Worm (Caenorhabditis elegans) whole organism, L1 larva: ENCODE results near the gene sup-9.

Source experiments
- aly-2 ChIP-seq: fragments of 150-350 bp; optimal IDR thresholded peaks from 2 replicates; lab custom pipeline; 2014; ENCODE audit warnings: missing biosample characterization, missing genetic modification characterization
- ceh-82 ChIP-seq, 3 experiments: fragments of 150-350 bp in 1 of 3; sonication (generic microtip) in 2 of 3; optimal IDR thresholded peaks; 2 replicates each; lab custom pipeline; 2014 to 2017; ENCODE audit warnings: missing biosample characterization in 3 of 3, missing genetic modification characterization in 3 of 3
- ces-1 ChIP-seq: fragments of 150-350 bp; optimal IDR thresholded peaks from 2 replicates; lab custom pipeline; 2014; ENCODE audit warnings: missing biosample characterization, missing genetic modification reagents, missing genetic modification characterization
- efl-1 ChIP-seq, 4 experiments: fragments of 150-350 bp; optimal IDR thresholded peaks in 3 of 4; peaks in 1 of 4; 1 replicate in 1 of 4; 2 replicates in 3 of 4; lab custom pipeline; 2014; ENCODE audit warnings: missing biosample characterization in 2 of 4, missing genetic modification characterization in 2 of 4, missing genetic modification reagents in 2 of 4
- elt-3 ChIP-seq, 6 experiments: fragments of 150-350 bp in 1 of 6; sonication (generic microtip); optimal IDR thresholded peaks; 2 replicates each; lab custom pipeline; 2017 to 2018; ENCODE audit warnings: missing biosample characterization in 6 of 6, missing genetic modification characterization in 6 of 6, inconsistent platforms in 1 of 6
- fkh-4 ChIP-seq: sonication (generic microtip); optimal IDR thresholded peaks from 2 replicates; lab custom pipeline; 2016; ENCODE audit warnings: missing compliant biosample characterization, missing genetic modification characterization, borderline replicate concordance
- mdl-1 ChIP-seq, 2 experiments: fragments of 150-350 bp; optimal IDR thresholded peaks; 2 replicates each; lab custom pipeline; 2014 to 2017; ENCODE audit warnings: missing biosample characterization in 2 of 2, missing genetic modification characterization in 2 of 2, inconsistent platforms in 1 of 2
- mep-1 ChIP-seq: fragments of 150-350 bp; optimal IDR thresholded peaks from 2 replicates; lab custom pipeline; 2014; ENCODE audit warnings: missing biosample characterization, missing genetic modification characterization
- nhr-20 ChIP-seq: sonication (generic microtip); optimal IDR thresholded peaks from 2 replicates; lab custom pipeline; 2016; ENCODE audit warnings: mild to moderate bottlenecking, missing genetic modification characterization, missing compliant biosample characterization
- pqm-1 ChIP-seq: sonication (generic microtip); optimal IDR thresholded peaks from 3 replicates; lab custom pipeline; 2017; ENCODE audit warnings: missing biosample characterization, missing genetic modification characterization
- ztf-11 ChIP-seq, 2 experiments: sonication (generic microtip); optimal IDR thresholded peaks; 2 replicates each; lab custom pipeline; 2016 to 2017; ENCODE audit warnings: missing genetic modification characterization in 2 of 2, missing biosample characterization in 1 of 2, missing compliant biosample characterization in 1 of 2

DNA sequence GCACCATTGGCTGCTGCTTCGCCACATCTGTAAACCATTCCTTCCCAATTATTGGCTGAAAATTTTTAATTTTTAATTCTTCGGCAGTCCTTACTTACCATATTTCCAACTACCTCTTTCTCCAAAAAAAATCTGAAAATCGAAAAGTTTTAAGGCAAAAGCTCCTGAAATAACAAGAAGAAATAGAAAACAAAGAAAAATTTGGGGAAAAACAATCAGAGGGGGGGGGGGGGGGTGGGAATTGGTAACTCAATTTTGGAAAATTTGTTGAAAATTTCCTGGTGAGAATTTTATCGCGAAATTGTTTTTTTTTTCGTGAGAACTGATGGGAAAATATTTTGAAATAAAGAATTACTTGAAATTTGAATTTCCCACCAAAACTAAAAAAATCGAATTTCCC, 5.6 kb upstream of the sup-9 start, which contains the start of gene set-11:
- TF ChIP-seq ceh-82 (tag; optimal IDR thresholded peaks at IDR 0.05; lab: Kevin White, UChicago): no peak
- TF ChIP-seq mep-1: no peak
- TF ChIP-seq ztf-11 (tag; optimal IDR thresholded peaks at IDR 0.05; lab: Kevin White, UChicago): no peak
- no peak for TF ChIP-seq fkh-4 (tag; lab: Kevin White, UChicago)
- no peak for TF ChIP-seq ces-1 (GFP tag; lab: Kevin White, UChicago)
- TF ChIP-seq elt-3 (tag; optimal IDR thresholded peaks at IDR 0.05; lab: Kevin White, UChicago): no peak
- no peak for TF ChIP-seq pqm-1
- TF ChIP-seq aly-2 (tag; lab: Kevin White, UChicago): no peak
- no peak for TF ChIP-seq efl-1 (optimal IDR thresholded peaks at IDR 0.05; lab: Kevin White, UChicago)
- TF ChIP-seq efl-1 (GFP tag; optimal IDR thresholded peaks at IDR 0.05 in 1 of 2; lab: Kevin White, UChicago): no peak
- no peak for TF ChIP-seq mdl-1 (tag; optimal IDR thresholded peaks at IDR 0.05; lab: Kevin White, UChicago)
- TF ChIP-seq nhr-20 (tag; lab: Kevin White, UChicago): no peak
